Worm (Caenorhabditis elegans) whole organism, mixed stage, embryonic: ENCODE data around the gene emc-5.

ENCODE experiments used
- M03D4.4 ChIP-seq: sonication (generic microtip); optimal IDR thresholded peaks from 2 replicates; lab custom pipeline; 2017; ENCODE audit warnings: mild to moderate bottlenecking, missing genetic modification characterization, missing compliant biosample characterization
- bed-3 ChIP-seq: fragments of 200-800 bp; sonication (Bioruptor generic); optimal IDR thresholded peaks from 3 replicates; lab custom pipeline; 2018; ENCODE audit warnings: mild to moderate bottlenecking, missing genetic modification characterization, moderate library complexity, missing compliant biosample characterization
- blmp-1 ChIP-seq: fragments of 150-350 bp; optimal IDR thresholded peaks from 2 replicates; lab custom pipeline; 2014; ENCODE audit warnings: missing biosample characterization, missing genetic modification characterization
- ceh-39 ChIP-seq: fragments of 150-350 bp; optimal IDR thresholded peaks from 2 replicates; lab custom pipeline; 2014; ENCODE audit warnings: missing biosample characterization, missing genetic modification characterization
- ceh-43 ChIP-seq: fragments of 200-800 bp; sonication (Bioruptor generic); optimal IDR thresholded peaks from 2 replicates; lab custom pipeline; 2018; ENCODE audit warnings: mild to moderate bottlenecking, missing genetic modification characterization, moderate library complexity, missing compliant biosample characterization
- ceh-83 ChIP-seq: fragments of 200-800 bp; sonication (Bioruptor generic); optimal IDR thresholded peaks from 2 replicates; lab custom pipeline; 2018; ENCODE audit warnings: mild to moderate bottlenecking, missing genetic modification characterization, missing compliant biosample characterization
- ces-1 ChIP-seq: fragments of 150-350 bp; optimal IDR thresholded peaks from 2 replicates; lab custom pipeline; 2014; ENCODE audit warnings: missing biosample characterization, missing genetic modification reagents, missing genetic modification characterization
- elt-1 ChIP-seq: sonication (generic microtip); optimal IDR thresholded peaks from 2 replicates; lab custom pipeline; 2017; ENCODE audit warnings: missing genetic modification characterization, mild to moderate bottlenecking, missing compliant biosample characterization, antibody characterized with exemption, moderate library complexity, borderline replicate concordance; ENCODE audit not compliant: insufficient read depth
- elt-3 ChIP-seq: fragments of 150-350 bp; optimal IDR thresholded peaks from 2 replicates; lab custom pipeline; 2014; ENCODE audit warnings: missing biosample characterization, missing genetic modification characterization
- flh-1 ChIP-seq: fragments of 200-800 bp; sonication (Bioruptor generic); optimal IDR thresholded peaks from 2 replicates; lab custom pipeline; 2018; ENCODE audit warnings: mild to moderate bottlenecking, missing genetic modification characterization, moderate library complexity, missing compliant biosample characterization
- ham-2 ChIP-seq: fragments of 200-800 bp; sonication (Bioruptor generic); optimal IDR thresholded peaks from 2 replicates; lab custom pipeline; 2018; ENCODE audit warnings: mild to moderate bottlenecking, missing genetic modification characterization, missing compliant biosample characterization
- hlh-1 ChIP-seq: fragments of 150-350 bp; optimal IDR thresholded peaks from 2 replicates; lab custom pipeline; 2014; ENCODE audit warnings: missing biosample characterization, missing genetic modification reagents, missing genetic modification characterization
- lsy-2 ChIP-seq: fragments of 150-350 bp; optimal IDR thresholded peaks from 2 replicates; lab custom pipeline; 2014; ENCODE audit warnings: missing biosample characterization, missing genetic modification characterization
- mep-1 ChIP-seq: fragments of 150-350 bp; optimal IDR thresholded peaks from 2 replicates; lab custom pipeline; 2017; ENCODE audit warnings: missing biosample characterization, missing genetic modification reagents, missing genetic modification characterization, inconsistent platforms
- mls-2 ChIP-seq: sonication (generic microtip); optimal IDR thresholded peaks from 2 replicates; lab custom pipeline; 2016; ENCODE audit warnings: mild to moderate bottlenecking, missing genetic modification characterization, moderate library complexity, missing compliant biosample characterization
- nhr-12 ChIP-seq: fragments of 150-350 bp; optimal IDR thresholded peaks from 2 replicates; lab custom pipeline; 2014; ENCODE audit warnings: missing biosample characterization, missing genetic modification characterization
- nhr-237 ChIP-seq: fragments of 150-350 bp; optimal IDR thresholded peaks from 2 replicates; lab custom pipeline; 2014; ENCODE audit warnings: missing biosample characterization, missing genetic modification characterization
- nhr-28 ChIP-seq: fragments of 150-350 bp; optimal IDR thresholded peaks from 2 replicates; lab custom pipeline; 2014; ENCODE audit warnings: missing biosample characterization, missing genetic modification characterization
- nhr-76 ChIP-seq: sonication (generic microtip); optimal IDR thresholded peaks from 2 replicates; lab custom pipeline; 2017; ENCODE audit warnings: missing biosample characterization, missing genetic modification characterization
- pha-4 ChIP-seq: fragments of 150-350 bp; optimal IDR thresholded peaks from 2 replicates; lab custom pipeline; 2018; ENCODE audit warnings: missing biosample characterization, missing genetic modification reagents, missing genetic modification characterization
- snpc-4 ChIP-seq: fragments of 150-350 bp; optimal IDR thresholded peaks from 2 replicates; lab custom pipeline; 2014; ENCODE audit warnings: missing biosample characterization, missing genetic modification characterization
- sptf-1 ChIP-seq: sonication (generic microtip); optimal IDR thresholded peaks from 2 replicates; lab custom pipeline; 2017; ENCODE audit warnings: mild to moderate bottlenecking, missing genetic modification characterization, moderate library complexity, missing compliant biosample characterization
- tbx-8 ChIP-seq: fragments of 200-800 bp; sonication (Bioruptor generic); optimal IDR thresholded peaks from 2 replicates; lab custom pipeline; 2018; ENCODE audit warnings: mild to moderate bottlenecking, missing genetic modification characterization, moderate library complexity, missing compliant biosample characterization
- unc-120 ChIP-seq: sonication (generic microtip); optimal IDR thresholded peaks from 2 replicates; lab custom pipeline; 2017; ENCODE audit warnings: missing genetic modification characterization, missing compliant biosample characterization; ENCODE audit not compliant: poor library complexity, severe bottlenecking
- unc-62 ChIP-seq: fragments of 150-350 bp; optimal IDR thresholded peaks from 2 replicates; lab custom pipeline; 2014; ENCODE audit warnings: missing biosample characterization, missing genetic modification reagents, missing genetic modification characterization

emc-5 gene

DNA sequence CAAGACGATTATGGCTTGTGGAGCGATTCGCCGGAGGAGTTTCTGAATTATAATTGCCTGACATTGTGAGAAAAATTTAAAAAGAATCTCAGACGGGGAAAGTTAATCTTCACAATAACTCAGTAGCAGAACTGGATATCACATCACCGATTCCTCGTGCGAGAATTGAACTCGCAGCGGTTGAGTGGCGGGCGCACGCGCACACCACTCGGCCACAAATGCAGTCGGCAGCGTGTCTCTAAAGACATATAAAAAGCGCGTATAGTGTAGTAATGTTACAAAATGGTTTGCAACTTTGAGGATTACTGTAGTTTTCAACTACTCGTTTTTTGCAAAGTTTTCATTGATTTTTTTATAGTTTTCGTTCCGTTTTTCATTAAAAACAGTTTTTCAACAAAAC, 12.0 kb upstream of the emc-5 start (continued):
- TF ChIP-seq nhr-76 (tag; lab: Kevin White, UChicago) (no peak), mls-2 (tag; lab: Kevin White, UChicago) (peak; percentile 99), nhr-237 (no peak), flh-1 (GFP tag; lab: Kevin White, UChicago) (peak; percentile 96)

- no peak for TF ChIP-seq lsy-2 (tag; lab: Kevin White, UChicago)
- no peak for TF ChIP-seq tbx-8 (GFP tag; lab: Kevin White, UChicago)
Measured at ce11 chrII:11485200-11485599, 11.4 kb upstream of the emc-5 start, which contains the start of gene twk-5. Gene twk-5, minus strand, starts transcription at chrII:11485300.

- TF ChIP-seq sptf-1 (tag; lab: Kevin White, UChicago) = no peak
- no peak for TF ChIP-seq ceh-43 (GFP tag; lab: Kevin White, UChicago)
- TF ChIP-seq snpc-4 = no peak
- no peak for TF ChIP-seq pha-4 (tag; lab: Kevin White, UChicago)
- TF ChIP-seq mep-1 (tag; lab: Kevin White, UChicago) = no peak
- TF ChIP-seq nhr-76 (tag; lab: Kevin White, UChicago) = no peak
- TF ChIP-seq, all 35 proteins: peak for 0
Measured at ce11 chrII:11486698-11487234, 9.8 kb upstream of the emc-5 start, which contains the start of gene ttr-18. Gene ttr-18, minus strand, starts transcription at chrII:11486748.

DNA sequence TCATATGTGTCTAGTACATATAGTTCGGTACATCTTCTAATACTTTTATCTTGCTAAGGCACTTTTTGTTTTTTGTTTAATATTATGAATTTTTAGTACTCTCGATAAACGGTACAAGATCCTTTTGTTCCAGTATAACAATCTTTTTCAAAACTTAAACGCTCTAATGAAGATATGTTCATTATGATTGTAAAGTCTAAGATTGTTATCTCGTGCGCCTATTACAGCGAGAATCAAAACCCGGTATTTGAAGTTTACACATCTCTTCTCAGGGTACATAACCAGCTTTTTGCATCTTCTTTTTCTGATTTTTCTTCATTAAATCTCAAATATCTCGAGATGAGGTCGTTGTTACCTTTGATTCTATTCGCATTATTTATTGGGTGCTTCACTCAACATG, 8.6 kb upstream of the emc-5 start, which contains the start of gene B0334.13:
TSS of gene B0334.13 (plus strand) at position 301 of the 400 bp plus-strand sequence.
- no peak for TF ChIP-seq elt-3 (tag; lab: Kevin White, UChicago)
- no peak for TF ChIP-seq ceh-39 (tag; lab: Kevin White, UChicago)
- TF ChIP-seq elt-1 (tag; lab: Kevin White, UChicago) = no peak
- no peak for TF ChIP-seq bed-3
- TF ChIP-seq nhr-12 = no peak
- TF ChIP-seq blmp-1 (tag; lab: Kevin White, UChicago) = no peak
- TF ChIP-seq flh-1 (GFP tag; lab: Kevin White, UChicago) = no peak
- TF ChIP-seq M03D4.4 (tag; lab: Kevin White, UChicago) = no peak
- TF ChIP-seq, all 35 proteins: peak for 0

DNA sequence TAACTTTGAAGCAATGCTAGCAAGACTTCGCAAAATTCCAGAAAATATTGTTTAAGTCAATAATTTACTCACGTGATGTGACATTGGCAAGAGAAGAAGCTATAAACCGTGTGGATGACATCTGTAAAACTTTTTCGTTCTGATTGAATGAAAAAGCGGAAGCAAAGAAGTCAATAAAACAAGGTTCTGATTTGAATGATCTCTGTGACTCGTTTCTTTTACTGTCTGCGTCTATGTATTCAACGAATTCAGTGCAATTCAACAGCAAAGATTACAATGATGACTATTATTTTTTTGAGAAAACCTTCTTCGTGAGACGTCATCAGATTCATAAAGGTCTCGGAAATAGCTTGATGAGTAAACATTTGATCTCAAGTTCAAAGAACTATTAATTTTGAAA, 3.7 kb upstream of the emc-5 start, which contains the start of gene hacl-1:
TSS of gene hacl-1 (minus strand) at position 121 of the 400 bp plus-strand sequence.
- TF ChIP-seq ceh-39 (tag; lab: Kevin White, UChicago) (no peak), nhr-76 (tag; lab: Kevin White, UChicago) (no peak), ceh-83 (GFP tag; lab: Kevin White, UChicago) (no peak)

DNA sequence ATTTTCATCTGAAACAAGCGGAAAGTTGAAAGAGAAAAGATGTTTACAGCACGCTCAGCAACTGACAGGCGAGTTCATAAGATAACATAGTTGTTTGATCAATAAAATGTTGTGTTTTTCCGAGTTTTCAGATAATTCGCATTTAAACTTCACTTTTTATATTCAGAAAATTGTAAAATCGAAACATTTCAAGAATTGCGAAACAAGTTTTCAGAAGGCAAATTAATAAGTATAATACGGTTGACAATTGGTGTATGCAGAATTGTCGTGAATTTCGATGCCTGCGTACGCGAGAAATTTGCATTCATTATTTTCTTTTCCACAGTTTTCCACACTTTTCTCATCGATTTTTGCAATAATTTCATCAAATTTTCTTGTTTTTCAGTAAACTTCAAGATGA, 1.3 kb upstream of the emc-5 start, which contains the start of the genes ooc-3 and B0334.4:
TSS of gene ooc-3 (minus strand) at position 15 of the 400 bp plus-strand sequence.
TSS of gene B0334.4 (plus strand) at position 386 of the 400 bp plus-strand sequence.
- peak; percentile 94 for TF ChIP-seq ces-1 (GFP tag; lab: Kevin White, UChicago)
- TF ChIP-seq lsy-2 (tag; lab: Kevin White, UChicago) = peak; percentile 91
- no peak for TF ChIP-seq mls-2 (tag; lab: Kevin White, UChicago)

- TF ChIP-seq pha-4 (tag; lab: Kevin White, UChicago) (no peak), unc-62 (GFP tag; lab: Kevin White, UChicago) (no peak), unc-120 (tag; lab: Kevin White, UChicago) (no peak), ham-2 (GFP tag; lab: Kevin White, UChicago) (no peak), tbx-8 (GFP tag; lab: Kevin White, UChicago) (no peak), elt-3 (tag; lab: Kevin White, UChicago) (no peak), ceh-43 (GFP tag; lab: Kevin White, UChicago) (no peak), flh-1 (GFP tag; lab: Kevin White, UChicago) (no peak), hlh-1 (tag; lab: Kevin White, UChicago) (no peak), nhr-28 (tag; lab: Kevin White, UChicago) (no peak), M03D4.4 (tag; lab: Kevin White, UChicago) (no peak), snpc-4 (no peak)
Measured at ce11 chrII:11495806-11496205, 774 bp upstream of the emc-5 start.
